Worm (Caenorhabditis elegans): ENCODE results near the gene str-101.

The str-101 gene

DNA sequence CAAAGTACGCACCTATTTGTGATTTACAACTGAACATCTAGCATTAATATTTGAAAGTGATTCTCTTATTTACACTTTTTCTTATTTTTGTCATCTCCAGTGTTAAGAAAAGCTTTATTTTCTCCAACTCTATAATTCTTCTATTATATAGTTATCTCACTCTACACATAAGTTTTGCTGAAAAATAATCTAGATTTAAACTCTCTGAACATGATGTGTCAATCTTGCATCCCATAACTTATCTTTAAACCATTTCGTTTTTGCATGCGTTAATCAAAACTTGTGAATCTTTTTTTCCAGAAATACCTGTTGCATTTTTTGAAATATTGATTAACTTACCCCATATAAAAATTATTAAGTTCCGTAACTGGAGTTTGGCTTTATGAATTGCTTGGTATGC, 21.8 kb downstream of the str-101 start, which contains the start of gene nhr-268:
TSS of gene nhr-268 (plus strand) at position 301 of the 400 bp plus-strand sequence.
- TF ChIP-seq unc-120 (tag; optimal IDR thresholded peaks at IDR 0.05; ENCODE audit: poor library complexity, severe bottlenecking) = no peak
- no peak for TF ChIP-seq blmp-1 (tag; optimal IDR thresholded peaks at IDR 0.05)
- TF ChIP-seq mls-2 (tag; optimal IDR thresholded peaks at IDR 0.05) = no peak
- no peak for TF ChIP-seq ceh-43 (GFP tag; optimal IDR thresholded peaks at IDR 0.05)

ce11 chrV:15687660-15688059, 24.1 kb downstream of the str-101 start, which contains the start of gene nhr-197:
nhr-197 (plus strand) TSS chrV:15687960.
- TF ChIP-seq snpc-4 (tag; optimal IDR thresholded peaks at IDR 0.05) = no peak
- no peak for TF ChIP-seq tbx-8 (GFP tag; optimal IDR thresholded peaks at IDR 0.05)
- TF ChIP-seq bed-3 (GFP tag; optimal IDR thresholded peaks at IDR 0.05) = no peak
- no peak for TF ChIP-seq lin-32 (GFP tag; optimal IDR thresholded peaks at IDR 0.05)
- TF ChIP-seq mab-5 (tag; optimal IDR thresholded peaks at IDR 0.05) = no peak
- TF ChIP-seq unc-39 (tag; optimal IDR thresholded peaks at IDR 0.05) = no peak
- no peak for TF ChIP-seq flh-1 (GFP tag; optimal IDR thresholded peaks at IDR 0.05)
- no peak for TF ChIP-seq nhr-237 (tag; optimal IDR thresholded peaks at IDR 0.05)
- TF ChIP-seq M03D4.4 (tag; optimal IDR thresholded peaks at IDR 0.05) = no peak
- TF ChIP-seq zip-8 (tag; optimal IDR thresholded peaks at IDR 0.05) = no peak
- no peak for TF ChIP-seq elt-3 (tag; optimal IDR thresholded peaks at IDR 0.05)
- TF ChIP-seq drap-1 (GFP tag; optimal IDR thresholded peaks at IDR 0.05) = no peak
- TF ChIP-seq ces-1 (GFP tag; optimal IDR thresholded peaks at IDR 0.05) = no peak
- no peak for TF ChIP-seq sem-2 (GFP tag; optimal IDR thresholded peaks at IDR 0.05)
- no peak for TF ChIP-seq pha-4 (tag; optimal IDR thresholded peaks at IDR 0.05)
- no peak for TF ChIP-seq ceh-83 (GFP tag; optimal IDR thresholded peaks at IDR 0.05)
- TF ChIP-seq hlh-1 (tag; optimal IDR thresholded peaks at IDR 0.05) = no peak
- TF ChIP-seq blmp-1 (tag; optimal IDR thresholded peaks at IDR 0.05) = no peak

- no peak for TF ChIP-seq pha-4 (tag; optimal IDR thresholded peaks at IDR 0.05)
- TF ChIP-seq tbx-8 (GFP tag; optimal IDR thresholded peaks at IDR 0.05) = no peak
- no peak for TF ChIP-seq drap-1 (GFP tag; optimal IDR thresholded peaks at IDR 0.05)
- TF ChIP-seq unc-39 (tag; optimal IDR thresholded peaks at IDR 0.05) = no peak
- no peak for TF ChIP-seq ceh-39 (tag; optimal IDR thresholded peaks at IDR 0.05)
- TF ChIP-seq unc-62 (GFP tag; optimal IDR thresholded peaks at IDR 0.05) = no peak
- no peak for TF ChIP-seq M03D4.4 (tag; optimal IDR thresholded peaks at IDR 0.05)
- no peak for TF ChIP-seq mep-1 (tag; optimal IDR thresholded peaks at IDR 0.05)
Observed at ce11 chrV:15685599-15685998, 26.2 kb downstream of the str-101 start, which contains the start of gene nhr-196. nhr-196 (plus strand) TSS chrV:15685716.

- TF ChIP-seq nhr-12 (tag; optimal IDR thresholded peaks at IDR 0.05) = no peak
- TF ChIP-seq cnd-1 (tag; optimal IDR thresholded peaks at IDR 0.05) = no peak
Observed at ce11 chrV:15677222-15677621, 34.6 kb downstream of the str-101 start, which contains the start of gene nhr-52. nhr-52 (plus strand) TSS chrV:15677522.

- TF ChIP-seq ceh-43 (GFP tag; optimal IDR thresholded peaks at IDR 0.05) = no peak
- no peak for TF ChIP-seq nhr-2 (tag; optimal IDR thresholded peaks at IDR 0.05)
- no peak for TF ChIP-seq ham-2 (GFP tag; optimal IDR thresholded peaks at IDR 0.05)
- no peak for TF ChIP-seq unc-39 (tag; optimal IDR thresholded peaks at IDR 0.05)
- TF ChIP-seq nhr-28 (tag; optimal IDR thresholded peaks at IDR 0.05) = no peak
- no peak for TF ChIP-seq hlh-1 (tag; optimal IDR thresholded peaks at IDR 0.05)
- TF ChIP-seq pha-4 (tag; optimal IDR thresholded peaks at IDR 0.05) = no peak
- no peak for TF ChIP-seq nhr-237 (tag; optimal IDR thresholded peaks at IDR 0.05)
- TF ChIP-seq zip-8 (tag; optimal IDR thresholded peaks at IDR 0.05) = no peak
- TF ChIP-seq ces-1 (GFP tag; optimal IDR thresholded peaks at IDR 0.05) = no peak
- TF ChIP-seq sem-2 (GFP tag; optimal IDR thresholded peaks at IDR 0.05) = no peak
Observed at ce11 chrV:15674899-15675298, 36.9 kb downstream of the str-101 start.

- TF ChIP-seq ztf-11 (tag; optimal IDR thresholded peaks at IDR 0.05) (no peak), elt-3 (tag; optimal IDR thresholded peaks at IDR 0.05) (no peak), ceh-83 (GFP tag; optimal IDR thresholded peaks at IDR 0.05) (no peak), mep-1 (tag; optimal IDR thresholded peaks at IDR 0.05) (no peak), ceh-43 (GFP tag; optimal IDR thresholded peaks at IDR 0.05) (no peak), sptf-1 (tag; optimal IDR thresholded peaks at IDR 0.05) (no peak), elt-1 (tag; optimal IDR thresholded peaks at IDR 0.05; ENCODE audit: borderline replicate concordance, insufficient read depth) (no peak), nhr-12 (tag; optimal IDR thresholded peaks at IDR 0.05) (no peak), lin-32 (GFP tag; optimal IDR thresholded peaks at IDR 0.05) (no peak), drap-1 (GFP tag; optimal IDR thresholded peaks at IDR 0.05) (no peak), tbx-8 (GFP tag; optimal IDR thresholded peaks at IDR 0.05) (no peak)
Observed at ce11 chrV:15673707-15674106, 38.1 kb downstream of the str-101 start, which contains the start of gene nhr-51. nhr-51 (plus strand) TSS chrV:15674007.

All from whole organism, mixed stage, embryonic.